Fruit fly (Drosophila melanogaster): Measurements from ENCODE around the gene Sirt1.

Sirt1 gene

DNA sequence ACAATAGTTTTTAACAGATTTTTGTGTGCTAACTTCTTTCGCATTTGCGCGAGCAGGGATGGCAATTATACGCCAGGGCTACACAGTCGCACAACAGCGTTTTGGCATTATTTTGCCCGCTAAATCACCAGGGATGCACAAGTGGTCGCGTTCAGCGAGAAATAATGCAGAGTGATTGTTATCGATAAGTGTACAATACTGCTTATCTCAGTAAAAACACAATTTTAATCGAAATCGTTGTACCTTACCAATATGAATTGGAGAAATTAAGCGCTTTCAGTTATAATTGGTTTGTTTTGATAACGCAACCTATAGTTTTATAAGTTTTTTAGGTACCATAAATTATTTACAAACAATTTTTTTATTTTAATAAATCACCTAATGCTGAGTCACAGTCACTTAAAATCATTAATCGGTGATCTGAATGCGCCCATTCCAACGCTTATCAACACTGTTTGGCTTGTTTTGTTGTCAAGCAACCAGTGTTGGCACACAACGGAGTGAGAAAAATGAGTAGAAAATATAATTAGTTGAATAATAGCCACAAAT is 11.4 kb downstream of the Sirt1 start, which contains the start of the genes Sfmbt and CG5439 (continued):
- TF ChIP-seq CG2199 (GFP tag; IDR thresholded peaks at IDR 0.05) (no peak), CG6689 (GFP tag; IDR thresholded peaks at IDR 0.05) (peak; percentile 66), CG30403 (GFP tag; optimal IDR thresholded peaks at IDR 0.05) (peak; percentile 91), Spps (tag; optimal IDR thresholded peaks at IDR 0.05) (peak; percentile 22), sens-2 (GFP tag; IDR thresholded peaks at IDR 0.05) (no peak), Neu2 (GFP tag; optimal IDR thresholded peaks at IDR 0.05; ENCODE audit: borderline replicate concordance) (no peak), CG1024 (GFP tag; IDR thresholded peaks at IDR 0.05) (no peak; the same call in 1 of the 2 replicates), CG6683 (GFP tag; optimal IDR thresholded peaks at IDR 0.05) (peak; percentile 2), sisA (GFP tag; IDR thresholded peaks at IDR 0.05) (peak; percentile 77), gsb-n (tag; optimal IDR thresholded peaks at IDR 0.05) (no peak), CG10209 (GFP tag; optimal IDR thresholded peaks at IDR 0.05) (no peak), Ptx1 (GFP tag; IDR thresholded peaks at IDR 0.05) (peak; percentile 67), CG1233 (GFP tag; optimal IDR thresholded peaks at IDR 0.05) (no peak), CkIIα-i1 (GFP tag; IDR thresholded peaks at IDR 0.05) (no peak), tap (tag; optimal IDR thresholded peaks at IDR 0.05) (no peak), CG4617 (GFP tag; optimal IDR thresholded peaks at IDR 0.05; ENCODE audit: borderline replicate concordance) (peak; percentile 88), chn (GFP tag; optimal IDR thresholded peaks at IDR 0.05) (peak; percentile 71), Awh (GFP tag; IDR thresholded peaks at IDR 0.05) (no peak), CG6765 (GFP tag; optimal IDR thresholded peaks at IDR 0.05) (peak; percentile 16), Blimp-1 (GFP tag; optimal IDR thresholded peaks at IDR 0.05) (no peak), CG32532 (GFP tag; IDR thresholded peaks at IDR 0.05) (peak; percentile 77), gem (tag; optimal IDR thresholded peaks at IDR 0.05) (no peak), bowl (GFP tag; IDR thresholded peaks at IDR 0.05) (no peak), HLH3B (GFP tag; IDR thresholded peaks at IDR 0.05) (no peak; the same call in 1 of the 2 replicates), br (optimal IDR thresholded peaks at IDR 0.05) (no peak), seq (GFP tag; IDR thresholded peaks at IDR 0.05) (no peak), CG3847 (GFP tag; IDR thresholded peaks at IDR 0.05) (peak; percentile 81), CG14050 (GFP tag; IDR thresholded peaks at IDR 0.05) (no peak), lab (GFP tag; optimal IDR thresholded peaks at IDR 0.05) (no peak), CG16813 (GFP tag; IDR thresholded peaks at IDR 0.05; ENCODE audit: partially characterized antibody) (peak; percentile 53; the same call in 2 of the 3 replicates), CoRest (tag; optimal IDR thresholded peaks at IDR 0.05) (peak; percentile 70), NC2β (GFP tag; optimal IDR thresholded peaks at IDR 0.05) (peak; percentile 57), NC2α (GFP tag; optimal IDR thresholded peaks at IDR 0.05) (no peak), CG30431 (GFP tag; optimal IDR thresholded peaks at IDR 0.05) (peak; percentile 58), CG8089 (GFP tag; optimal IDR thresholded peaks at IDR 0.05) (peak; percentile 39), dimm (GFP tag; IDR thresholded peaks at IDR 0.05) (peak; percentile 17; the same call in 1 of the 2 replicates), Usf (GFP tag; optimal IDR thresholded peaks at IDR 0.05) (peak; percentile 69), her (GFP tag; optimal IDR thresholded peaks at IDR 0.05) (peak; percentile 70), CG17829 (tag; optimal IDR thresholded peaks at IDR 0.05) (peak; percentile 80), pnt (GFP tag; optimal IDR thresholded peaks at IDR 0.05) (peak; percentile 82), Sox100B (GFP tag; optimal IDR thresholded peaks at IDR 0.05) (no peak), CG8359 (GFP tag; optimal IDR thresholded peaks at IDR 0.05; ENCODE audit: borderline replicate concordance) (no peak), lilli (GFP tag; optimal IDR thresholded peaks at IDR 0.05) (peak; percentile 91), pan (optimal IDR thresholded peaks at IDR 0.05) (no peak), pan (GFP tag; optimal IDR thresholded peaks at IDR 0.05 in 1 of 2, IDR thresholded peaks at IDR 0.05 in 1 of 2) (peak in 1 of 2 experiments; percentile 15), CG4854 (GFP tag; optimal IDR thresholded peaks at IDR 0.05) (peak; percentile 71), en (GFP tag; optimal IDR thresholded peaks at IDR 0.05) (peak; percentile 63), Mes4 (GFP tag; optimal IDR thresholded peaks at IDR 0.05) (peak; percentile 68), BtbVII (GFP tag; optimal IDR thresholded peaks at IDR 0.05) (peak; percentile 9), unpg (GFP tag; optimal IDR thresholded peaks at IDR 0.05) (no peak), CG13424 (tag; optimal IDR thresholded peaks at IDR 0.05) (peak; percentile 81)

Measured in whole organism, embryonic.